Worm (Caenorhabditis elegans): ENCODE measurements around the gene T04H1.5.

Gene T04H1.5

ce11 chrV:12263723-12264122, 12.6 kb downstream of the T04H1.5 start, which contains the start of gene ssp-35:
Gene ssp-35 (minus strand): TSS chrV:12263823.
- no peak for TF ChIP-seq unc-62 (GFP tag; optimal IDR thresholded peaks at IDR 0.05)

- TF ChIP-seq unc-62 (GFP tag; optimal IDR thresholded peaks at IDR 0.05) = no peak
Observed at ce11 chrV:12269272-12269767, 18.2 kb downstream of the T04H1.5 start, which contains the start of gene twk-24. Gene twk-24 (minus strand): TSS chrV:12269322.

- no peak for TF ChIP-seq unc-62 (GFP tag; optimal IDR thresholded peaks at IDR 0.05)
Observed at ce11 chrV:12271495-12271894, 20.4 kb downstream of the T04H1.5 start, which contains the start of the genes tsfm-1 and capg-2. Gene tsfm-1 (minus strand): TSS chrV:12271551. Gene capg-2 (plus strand): TSS chrV:12271873.

ce11 chrV:12275714-12276113, 24.6 kb downstream of the T04H1.5 start:
- no peak for TF ChIP-seq unc-62 (GFP tag; optimal IDR thresholded peaks at IDR 0.05)

- TF ChIP-seq unc-62 (GFP tag; optimal IDR thresholded peaks at IDR 0.05) = no peak
Observed at ce11 chrV:12276946-12277345, 25.8 kb downstream of the T04H1.5 start, which contains the start of gene bnc-1. Gene bnc-1 (minus strand): TSS chrV:12277046.

ce11 chrV:12281508-12281907, 30.4 kb downstream of the T04H1.5 start:
- TF ChIP-seq unc-62 (GFP tag; optimal IDR thresholded peaks at IDR 0.05) = no peak

ce11 chrV:12283187-12283586, 32.0 kb downstream of the T04H1.5 start, which contains the start of gene F55C5.10:
Gene F55C5.10 (plus strand): TSS chrV:12283487.
- no peak for TF ChIP-seq unc-62 (GFP tag; optimal IDR thresholded peaks at IDR 0.05)

ce11 chrV:12287667-12288066, 36.5 kb downstream of the T04H1.5 start:
- no peak for TF ChIP-seq unc-62 (GFP tag; optimal IDR thresholded peaks at IDR 0.05)

- TF ChIP-seq unc-62 (GFP tag; optimal IDR thresholded peaks at IDR 0.05) = no peak
Observed at ce11 chrV:12288577-12288976, 37.4 kb downstream of the T04H1.5 start, which contains the start of gene rskd-1. Gene rskd-1 (minus strand): TSS chrV:12288615.

ce11 chrV:12291587-12291986, 40.4 kb downstream of the T04H1.5 start, which contains the start of the genes srpa-68 and srh-16:
Gene srpa-68 (minus strand): TSS chrV:12291658.
Gene srh-16 (plus strand): TSS chrV:12291861.
- TF ChIP-seq unc-62 (GFP tag; optimal IDR thresholded peaks at IDR 0.05) = no peak

- TF ChIP-seq unc-62 (GFP tag; optimal IDR thresholded peaks at IDR 0.05) = no peak
Observed at ce11 chrV:12294091-12294490, 43.0 kb downstream of the T04H1.5 start.

- no peak for TF ChIP-seq unc-62 (GFP tag; optimal IDR thresholded peaks at IDR 0.05)
Observed at ce11 chrV:12295015-12295414, 43.9 kb downstream of the T04H1.5 start.

- no peak for TF ChIP-seq unc-62 (GFP tag; optimal IDR thresholded peaks at IDR 0.05)
Observed at ce11 chrV:12295520-12295919, 44.4 kb downstream of the T04H1.5 start.

ce11 chrV:12296122-12296521, 45.0 kb downstream of the T04H1.5 start:
- TF ChIP-seq unc-62 (GFP tag; optimal IDR thresholded peaks at IDR 0.05) = no peak

ce11 chrV:12296794-12297193, 45.7 kb downstream of the T04H1.5 start:
- no peak for TF ChIP-seq unc-62 (GFP tag; optimal IDR thresholded peaks at IDR 0.05)

- no peak for TF ChIP-seq unc-62 (GFP tag; optimal IDR thresholded peaks at IDR 0.05)
Observed at ce11 chrV:12298184-12298583, 47.0 kb downstream of the T04H1.5 start.

- TF ChIP-seq unc-62 (GFP tag; optimal IDR thresholded peaks at IDR 0.05) = no peak
Observed at ce11 chrV:12299244-12299766, 48.2 kb downstream of the T04H1.5 start.

All from whole organism, dauer.